Worm (Caenorhabditis elegans): ENCODE measurements around the gene irld-56.

DNA sequence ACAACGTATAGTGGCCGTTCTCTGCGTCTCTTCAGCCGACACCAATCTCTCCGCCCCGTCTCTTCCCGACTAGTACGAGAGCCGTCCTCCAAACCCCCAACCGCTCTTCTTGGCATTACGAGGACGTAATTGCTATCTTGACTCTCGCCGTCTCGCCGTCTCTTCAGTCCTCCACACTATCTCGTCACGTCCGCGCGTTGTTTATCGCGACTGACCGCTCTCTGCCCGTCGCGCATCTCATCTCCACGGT is 13.6 kb upstream of the irld-56 start:
- no peak for TF ChIP-seq ref-1 (GFP tag; conservative IDR thresholded peaks at IDR 0.05)
- no peak for TF ChIP-seq tab-1 (GFP tag; IDR thresholded peaks at IDR 0.05)
- TF ChIP-seq flt-1 (GFP tag; IDR thresholded peaks at IDR 0.05), result no peak
- TF ChIP-seq med-1 (GFP tag; optimal IDR thresholded peaks at IDR 0.05; ENCODE audit: insufficient read depth), result no peak
- TF ChIP-seq ztf-29 (GFP tag; IDR thresholded peaks at IDR 0.05), result no peak
- TF ChIP-seq T22C8.4 (GFP tag; IDR thresholded peaks at IDR 0.05), result no peak
- no peak for TF ChIP-seq cog-1 (tag; optimal IDR thresholded peaks at IDR 0.05)
- TF ChIP-seq ztf-23 (GFP tag; IDR thresholded peaks at IDR 0.05), result no peak
- TF ChIP-seq klf-2 (GFP tag; conservative IDR thresholded peaks at IDR 0.05), result no peak
